Fruit fly (Drosophila melanogaster) whole organism, pupa: Measurements from ENCODE around the gene CG4586.

Source experiments
- CG10348 ChIP-seq: fragments of 200-800 bp; sonication (Bioruptor generic); IDR thresholded peaks from 2 replicates; pipeline ENCODE4 v1.3.6; 2022; ENCODE audit warnings: missing biosample characterization, missing genetic modification characterization
- CG12605 ChIP-seq: fragments of 200-800 bp; sonication (Bioruptor generic); IDR thresholded peaks from 2 replicates; pipeline ENCODE4 v1.3.6; 2022; ENCODE audit warnings: missing biosample characterization, missing genetic modification characterization
- CG13204 ChIP-seq: fragments of 200-800 bp; sonication (Bioruptor generic); optimal IDR thresholded peaks from 2 replicates; lab custom pipeline; 2018; ENCODE audit warnings: missing biosample characterization, mild to moderate bottlenecking, missing genetic modification characterization, moderate library complexity
- CG14655 ChIP-seq: fragments of 200-800 bp; sonication (Bioruptor generic); optimal IDR thresholded peaks from 3 replicates; lab custom pipeline; 2017; ENCODE audit warnings: mild to moderate bottlenecking, missing biosample characterization, missing genetic modification reagents, missing genetic modification characterization
- CG15710 ChIP-seq: fragments of 200-800 bp; sonication (Bioruptor generic); optimal IDR thresholded peaks from 2 replicates; lab custom pipeline; 2018; ENCODE audit warnings: missing biosample characterization, mild to moderate bottlenecking, missing genetic modification characterization, moderate library complexity
- CG17806 ChIP-seq: fragments of 200-800 bp; sonication (Bioruptor generic); optimal IDR thresholded peaks from 2 replicates; lab custom pipeline; 2018; ENCODE audit warnings: missing biosample characterization, mild to moderate bottlenecking, missing genetic modification characterization, moderate library complexity
- CG32121 ChIP-seq: fragments of 200-800 bp; sonication (Bioruptor generic); IDR thresholded peaks from 2 replicates; pipeline ENCODE4 v1.3.6; 2022; ENCODE audit warnings: missing biosample characterization, missing genetic modification characterization
- CG34367 ChIP-seq: fragments of 200-800 bp; sonication (Bioruptor generic); optimal IDR thresholded peaks from 2 replicates; lab custom pipeline; 2018; ENCODE audit warnings: missing biosample characterization, mild to moderate bottlenecking, missing genetic modification characterization
- CG4496 ChIP-seq: fragments of 200-800 bp; sonication (Bioruptor generic); IDR thresholded peaks from 3 replicates; pipeline ENCODE4 v1.3.6; 2022; ENCODE audit warnings: missing biosample characterization, missing genetic modification characterization
- CG8159 ChIP-seq: fragments of 200-800 bp; sonication (Bioruptor generic); optimal IDR thresholded peaks from 3 replicates; lab custom pipeline; 2018; ENCODE audit warnings: missing biosample characterization, mild to moderate bottlenecking, missing genetic modification characterization, moderate library complexity
- CG8301 ChIP-seq: fragments of 200-800 bp; sonication (Bioruptor generic); optimal IDR thresholded peaks from 2 replicates; lab custom pipeline; 2018; ENCODE audit warnings: missing biosample characterization, mild to moderate bottlenecking, missing genetic modification characterization
- CG9948 ChIP-seq: fragments of 200-800 bp; sonication (Bioruptor generic); optimal IDR thresholded peaks from 2 replicates; lab custom pipeline; 2018; ENCODE audit warnings: missing biosample characterization, mild to moderate bottlenecking, missing genetic modification characterization, moderate library complexity
- D1 ChIP-seq: fragments of 200-800 bp; sonication (Bioruptor generic); optimal IDR thresholded peaks from 2 replicates; lab custom pipeline; 2018; ENCODE audit warnings: missing biosample characterization, mild to moderate bottlenecking, missing genetic modification characterization, moderate library complexity
- EcR ChIP-seq: fragments of 200-800 bp; sonication (Bioruptor generic); optimal IDR thresholded peaks from 3 replicates; lab custom pipeline; 2019; ENCODE audit warnings: missing biosample characterization, missing genetic modification characterization, mild to moderate bottlenecking, moderate library complexity, missing genetic modification reagents
- Ets98B ChIP-seq: fragments of 200-800 bp; sonication (Bioruptor generic); IDR thresholded peaks from 2 replicates; pipeline ENCODE4 v1.3.6; 2022; ENCODE audit warnings: missing biosample characterization, missing genetic modification characterization
- Pif1A ChIP-seq: fragments of 200-800 bp; sonication (Bioruptor generic); optimal IDR thresholded peaks from 3 replicates; lab custom pipeline; 2016; ENCODE audit warnings: missing biosample characterization, missing genetic modification characterization
- Pif1B ChIP-seq: fragments of 200-800 bp; sonication (Bioruptor generic); optimal IDR thresholded peaks from 3 replicates; lab custom pipeline; 2016; ENCODE audit warnings: missing biosample characterization, missing genetic modification characterization
- Snoo ChIP-seq: fragments of 200-800 bp; sonication (Bioruptor generic); optimal IDR thresholded peaks from 3 replicates; lab custom pipeline; 2017; ENCODE audit warnings: missing biosample characterization, mild to moderate bottlenecking, missing genetic modification characterization, inconsistent platforms
- fd96Ca ChIP-seq: fragments of 200-800 bp; sonication (Bioruptor generic); IDR thresholded peaks from 3 replicates; pipeline ENCODE4 v1.3.6; 2022; ENCODE audit warnings: missing biosample characterization, missing genetic modification characterization
- gl ChIP-seq: fragments of 200-800 bp; sonication (Bioruptor generic); optimal IDR thresholded peaks from 2 replicates; lab custom pipeline; 2018; ENCODE audit warnings: missing biosample characterization, mild to moderate bottlenecking, missing genetic modification characterization
- rn ChIP-seq: fragments of 200-800 bp; sonication (Bioruptor generic); IDR thresholded peaks from 2 replicates; pipeline ENCODE4 v1.3.6; 2022; ENCODE audit warnings: missing biosample characterization, missing genetic modification characterization

CG4586 gene

dm6 chrX:7001135-7001769, 31.5 kb downstream of the CG4586 start:
- TF ChIP-seq fd96Ca (GFP tag; lab: Robert Waterston, UW) (peak; percentile 65), CG32121 (GFP tag; lab: Robert Waterston, UW) (peak; percentile 61; the same call in 1 of the 2 replicates), CG17806 (tag; lab: Kevin White, UChicago) (no peak), CG15710 (peak; percentile 27), Pif1B (GFP tag; lab: Kevin White, UChicago) (peak; percentile 55), EcR (no peak), CG14655 (peak; percentile 37), rn (GFP tag; lab: Robert Waterston, UW) (no peak), Snoo (tag; lab: Kevin White, UChicago) (no peak), CG9948 (tag; lab: Kevin White, UChicago) (no peak), CG4496 (peak; percentile 64; the same call in 1 of the 3 replicates), CG13204 (GFP tag; lab: Kevin White, UChicago) (no peak), CG10348 (GFP tag; lab: Robert Waterston, UW) (no peak), D1 (tag; lab: Kevin White, UChicago) (no peak), Pif1A (no peak), CG34367 (tag; lab: Kevin White, UChicago) (no peak), Ets98B (peak; percentile 37), CG12605 (GFP tag; lab: Robert Waterston, UW) (no peak), CG8159 (tag; lab: Kevin White, UChicago) (peak; percentile 4), gl (tag; lab: Kevin White, UChicago) (no peak), CG8301 (tag; lab: Kevin White, UChicago) (no peak)

DNA sequence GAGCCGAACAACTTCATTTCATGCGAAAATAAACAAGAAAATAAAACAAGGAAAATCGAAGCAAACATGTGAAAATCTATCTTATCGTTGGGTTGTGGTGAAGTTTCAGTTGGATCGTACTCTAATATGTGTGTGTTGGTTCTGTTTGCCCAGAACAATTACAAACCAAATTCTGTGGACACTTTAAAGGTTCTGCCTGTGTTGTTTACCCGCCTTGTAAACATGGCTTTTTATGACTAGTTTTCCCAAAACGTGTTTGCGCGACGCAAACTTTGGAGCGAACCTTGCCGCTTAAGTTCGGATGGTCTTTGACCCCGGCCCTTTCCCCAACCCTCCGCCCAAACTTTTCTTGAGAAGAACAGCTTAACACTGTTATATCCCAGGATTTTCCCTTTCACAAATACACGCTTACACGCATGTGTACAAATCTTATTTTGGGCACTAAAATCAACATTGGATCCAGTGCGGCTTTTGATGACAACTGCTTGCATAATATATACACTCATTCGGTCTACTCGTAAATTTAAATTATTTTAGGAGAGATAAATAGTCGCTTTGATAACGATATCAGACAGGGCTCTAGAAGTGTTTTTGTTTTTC, 34.5 kb downstream of the CG4586 start:
- TF ChIP-seq rn (GFP tag; lab: Robert Waterston, UW) (no peak), Pif1B (GFP tag; lab: Kevin White, UChicago) (no peak), CG12605 (GFP tag; lab: Robert Waterston, UW) (no peak), CG32121 (GFP tag; lab: Robert Waterston, UW) (no peak), CG4496 (no peak), D1 (tag; lab: Kevin White, UChicago) (no peak), CG17806 (tag; lab: Kevin White, UChicago) (no peak), CG10348 (GFP tag; lab: Robert Waterston, UW) (no peak), fd96Ca (GFP tag; lab: Robert Waterston, UW) (no peak), CG8159 (tag; lab: Kevin White, UChicago) (no peak), Ets98B (no peak), CG15710 (no peak), Pif1A (no peak), CG8301 (tag; lab: Kevin White, UChicago) (no peak), CG34367 (tag; lab: Kevin White, UChicago) (no peak), Snoo (tag; lab: Kevin White, UChicago) (no peak), CG13204 (GFP tag; lab: Kevin White, UChicago) (no peak), CG9948 (tag; lab: Kevin White, UChicago) (no peak), gl (tag; lab: Kevin White, UChicago) (no peak)
- TF ChIP-seq, all 21 proteins: peak for 0

dm6 chrX:7005444-7005843, 35.7 kb downstream of the CG4586 start:
- no peak for TF ChIP-seq CG14655
- no peak for TF ChIP-seq Snoo (tag; lab: Kevin White, UChicago)
- TF ChIP-seq CG8301 (tag; lab: Kevin White, UChicago), result no peak
- no peak for TF ChIP-seq CG34367 (tag; lab: Kevin White, UChicago)
- TF ChIP-seq CG15710, result no peak

dm6 chrX:7007693-7008092, 38.0 kb downstream of the CG4586 start:
- TF ChIP-seq Ets98B (no peak), CG14655 (peak; percentile 5), CG8159 (tag; lab: Kevin White, UChicago) (peak; percentile 27), CG34367 (tag; lab: Kevin White, UChicago) (no peak), CG8301 (tag; lab: Kevin White, UChicago) (no peak), CG4496 (no peak), CG13204 (GFP tag; lab: Kevin White, UChicago) (no peak), CG32121 (GFP tag; lab: Robert Waterston, UW) (no peak), D1 (tag; lab: Kevin White, UChicago) (no peak), Pif1A (peak; percentile 16), Pif1B (GFP tag; lab: Kevin White, UChicago) (no peak), rn (GFP tag; lab: Robert Waterston, UW) (no peak), CG12605 (GFP tag; lab: Robert Waterston, UW) (no peak), CG9948 (tag; lab: Kevin White, UChicago) (peak; percentile 7), EcR (no peak), CG10348 (GFP tag; lab: Robert Waterston, UW) (no peak), Snoo (tag; lab: Kevin White, UChicago) (no peak), CG17806 (tag; lab: Kevin White, UChicago) (peak; percentile 20), CG15710 (peak; percentile 26), fd96Ca (GFP tag; lab: Robert Waterston, UW) (no peak), gl (tag; lab: Kevin White, UChicago) (no peak)
- TF ChIP-seq, all 21 proteins: peak for 6
